Fruit fly (Drosophila melanogaster): ENCODE results near the gene CG3610.

The CG3610 gene

DNA sequence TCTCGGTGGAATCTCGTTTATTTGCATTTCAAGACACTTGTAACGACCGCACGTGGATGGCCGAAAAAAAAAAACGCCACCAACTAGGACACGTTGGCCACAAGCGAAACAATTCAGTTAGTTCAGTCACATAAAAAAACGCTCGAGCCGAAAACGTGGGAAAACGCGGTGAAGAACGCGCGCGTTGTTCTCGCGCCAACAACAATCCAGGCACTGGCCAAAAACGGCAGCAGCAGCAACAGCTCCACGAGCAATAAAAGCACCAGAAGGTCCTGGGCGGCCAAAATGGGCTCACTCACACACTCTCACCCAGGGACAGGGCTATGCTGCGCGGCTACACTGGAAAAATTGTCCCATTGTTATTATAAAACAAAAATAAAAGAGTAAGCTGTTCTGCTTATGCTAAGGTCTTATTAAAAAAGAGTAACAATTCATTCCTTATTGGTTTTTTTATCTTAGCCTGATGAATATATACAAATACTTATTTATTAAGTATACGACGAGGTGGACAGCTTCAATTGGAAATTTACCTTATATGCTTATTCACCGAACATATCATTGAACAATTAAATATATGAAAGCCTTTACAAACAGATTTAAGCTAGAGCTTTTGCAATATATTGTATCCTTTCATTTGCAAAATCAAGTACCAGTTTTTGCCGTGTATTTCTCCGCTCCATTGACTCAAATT, 30.6 kb downstream of the CG3610 start, which contains the start of gene btsz (continued):
- TF ChIP-seq Hr3 (GFP tag; optimal IDR thresholded peaks at IDR 0.05), result peak; percentile 18
- TF ChIP-seq gfzf (GFP tag; optimal IDR thresholded peaks at IDR 0.05), result no peak
- no peak for TF ChIP-seq CG32772 (GFP tag; IDR thresholded peaks at IDR 0.05)
- TF ChIP-seq CG2712 (tag; optimal IDR thresholded peaks at IDR 0.05), result no peak
- TF ChIP-seq ac (GFP tag; optimal IDR thresholded peaks at IDR 0.05), result no peak
- no peak for TF ChIP-seq CG2875 (GFP tag; optimal IDR thresholded peaks at IDR 0.05)
- TF ChIP-seq Mes4 (GFP tag; optimal IDR thresholded peaks at IDR 0.05), result no peak
- TF ChIP-seq CG13624 (GFP tag; optimal IDR thresholded peaks at IDR 0.05), result peak; percentile 6
- TF ChIP-seq CG10654 (GFP tag; optimal IDR thresholded peaks at IDR 0.05), result no peak
- TF ChIP-seq Sry-β (GFP tag; optimal IDR thresholded peaks at IDR 0.05), result no peak
- TF ChIP-seq Fer3 (tag; optimal IDR thresholded peaks at IDR 0.05), result peak; percentile 10
- no peak for TF ChIP-seq sisA (GFP tag; IDR thresholded peaks at IDR 0.05)
- TF ChIP-seq CG2678 (tag; optimal IDR thresholded peaks at IDR 0.05), result peak; percentile 83
- peak; percentile 1 for TF ChIP-seq CG2116 (GFP tag; optimal IDR thresholded peaks at IDR 0.05)
- peak; percentile 40 for TF ChIP-seq CG12391 (tag; optimal IDR thresholded peaks at IDR 0.05)
- no peak for TF ChIP-seq CrebB (tag; optimal IDR thresholded peaks at IDR 0.05)
- peak; percentile 60 for TF ChIP-seq CG10543 (GFP tag; optimal IDR thresholded peaks at IDR 0.05)
- no peak for TF ChIP-seq Ada2b (GFP tag; IDR thresholded peaks at IDR 0.05)
- no peak for TF ChIP-seq trh (GFP tag; optimal IDR thresholded peaks at IDR 0.05)
- peak; percentile 20 for TF ChIP-seq D19B (GFP tag; optimal IDR thresholded peaks at IDR 0.05)
- TF ChIP-seq lab (GFP tag; optimal IDR thresholded peaks at IDR 0.05), result peak; percentile 75
- peak; percentile 22 for TF ChIP-seq Dek (tag; optimal IDR thresholded peaks at IDR 0.05)
- TF ChIP-seq Sox100B (GFP tag; optimal IDR thresholded peaks at IDR 0.05), result no peak
- no peak for TF ChIP-seq dm (GFP tag; optimal IDR thresholded peaks at IDR 0.05)
- peak; percentile 68 for TF ChIP-seq CG3281 (GFP tag; optimal IDR thresholded peaks at IDR 0.05)
- no peak for TF ChIP-seq CG32767 (GFP tag; IDR thresholded peaks at IDR 0.05)
- peak; percentile 51 for TF ChIP-seq row (GFP tag; IDR thresholded peaks at IDR 0.05)
- no peak for TF ChIP-seq CG12744 (GFP tag; optimal IDR thresholded peaks at IDR 0.05)
- TF ChIP-seq CG15269 (tag; optimal IDR thresholded peaks at IDR 0.05), result peak; percentile 53
- no peak for TF ChIP-seq pan (optimal IDR thresholded peaks at IDR 0.05)
- no peak for TF ChIP-seq pan (GFP tag; optimal IDR thresholded peaks at IDR 0.05 in 1 of 2, IDR thresholded peaks at IDR 0.05 in 1 of 2)
- TF ChIP-seq dysf (GFP tag; IDR thresholded peaks at IDR 0.05), result peak; percentile 47; the same call in 2 of the 3 replicates
- TF ChIP-seq Hr78 (GFP tag; optimal IDR thresholded peaks at IDR 0.05), result no peak
- TF ChIP-seq cwo (GFP tag; optimal IDR thresholded peaks at IDR 0.05), result peak; percentile 64
- TF ChIP-seq nom (GFP tag; optimal IDR thresholded peaks at IDR 0.05), result no peak
- no peak for TF ChIP-seq Trl (optimal IDR thresholded peaks at IDR 0.05)
- no peak for TF ChIP-seq Trl (GFP tag; optimal IDR thresholded peaks at IDR 0.05)
- no peak for TF ChIP-seq hkb (optimal IDR thresholded peaks at IDR 0.05)
- no peak for TF ChIP-seq hkb (GFP tag; IDR thresholded peaks at IDR 0.05)
- TF ChIP-seq Abd-B (GFP tag; optimal IDR thresholded peaks at IDR 0.05), result peak; percentile 6
- peak; percentile 77 for TF ChIP-seq Hmr (GFP tag; optimal IDR thresholded peaks at IDR 0.05)
- TF ChIP-seq tx (GFP tag; optimal IDR thresholded peaks at IDR 0.05), result no peak
- peak; percentile 39 for TF ChIP-seq lilli (GFP tag; optimal IDR thresholded peaks at IDR 0.05)
- peak; percentile 69; the same call in 2 of the 3 replicates for TF ChIP-seq CG17361 (GFP tag; IDR thresholded peaks at IDR 0.05)
- no peak for TF ChIP-seq fru (optimal IDR thresholded peaks at IDR 0.05)
- peak; percentile 72 for TF ChIP-seq CG11504 (tag; optimal IDR thresholded peaks at IDR 0.05)
- TF ChIP-seq Pdp1 (GFP tag; optimal IDR thresholded peaks at IDR 0.05), result peak in 1 of 2 experiments; percentile 24
- TF ChIP-seq TFAM (GFP tag; optimal IDR thresholded peaks at IDR 0.05), result no peak
- TF ChIP-seq CG12942 (GFP tag; optimal IDR thresholded peaks at IDR 0.05), result no peak
- no peak for TF ChIP-seq CG18011 (GFP tag; optimal IDR thresholded peaks at IDR 0.05)
